Fruit fly (Drosophila melanogaster): ENCODE measurements around the gene CG5783.

DNA sequence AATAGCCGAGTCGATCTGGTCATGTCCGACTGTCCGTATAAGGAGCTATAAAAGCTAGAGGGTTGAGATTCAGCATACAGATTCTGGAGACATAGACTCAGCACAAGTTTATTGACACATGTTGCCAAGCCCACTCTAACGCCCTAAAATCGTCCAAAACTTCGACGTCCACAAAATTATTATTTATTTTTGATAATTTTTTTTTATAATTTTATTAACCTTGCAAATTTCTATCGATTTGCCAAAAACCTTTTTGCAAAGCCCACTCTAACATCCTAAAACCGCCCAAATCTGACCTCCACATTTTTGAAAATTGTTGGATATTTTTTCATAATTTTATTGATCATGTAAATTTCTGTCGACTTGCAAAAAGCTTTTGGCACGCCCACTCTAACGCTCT is 3.3 kb downstream of the CG5783 start, which contains the start of gene JMJD4:
- TF ChIP-seq Sox102F (GFP tag; optimal IDR thresholded peaks at IDR 0.05) (no peak), CG11902 (GFP tag; optimal IDR thresholded peaks at IDR 0.05) (no peak), Sox15 (GFP tag; optimal IDR thresholded peaks at IDR 0.05) (no peak), CG4318 (GFP tag; optimal IDR thresholded peaks at IDR 0.05) (no peak), CG6276 (GFP tag; optimal IDR thresholded peaks at IDR 0.05) (no peak)
